Fruit fly (Drosophila melanogaster): ENCODE results near the gene Jon65Aii.

Jon65Aii gene

DNA sequence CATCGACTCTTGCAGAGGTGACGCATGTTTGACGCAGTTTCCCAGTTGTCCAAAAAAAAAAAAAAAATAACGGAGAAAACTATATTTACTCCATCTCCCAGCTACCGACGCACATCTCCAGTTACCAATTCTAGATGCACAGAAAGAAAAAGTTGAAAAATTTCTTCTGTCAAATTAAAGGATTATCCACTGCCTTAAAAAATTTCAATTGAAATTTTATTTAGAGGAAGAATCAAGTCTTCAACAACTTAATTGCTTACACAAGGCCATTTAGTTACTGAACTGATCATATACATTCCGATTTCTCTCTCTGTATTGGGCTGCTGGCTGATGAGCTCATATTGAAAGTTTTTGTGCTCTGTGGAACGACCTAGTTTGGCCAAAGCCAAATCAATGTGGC is 33.9 kb downstream of the Jon65Aii start (continued):
- no peak for TF ChIP-seq schlank (tag; optimal IDR thresholded peaks at IDR 0.05)
- 0 out of 2 replicates have a peak, but pooled peaks have one; percentile 43 for TF ChIP-seq CG17328 (GFP tag; IDR thresholded peaks at IDR 0.05)
- TF ChIP-seq CG6272 (GFP tag; IDR thresholded peaks at IDR 0.05) = no peak
- TF ChIP-seq sob (GFP tag; IDR thresholded peaks at IDR 0.05) = 0 out of 2 replicates have a peak, but pooled peaks have one; percentile 26
- TF ChIP-seq CG2129 (GFP tag; IDR thresholded peaks at IDR 0.05; ENCODE audit: partially characterized antibody) = no peak
- no peak for TF ChIP-seq Atf3 (GFP tag; optimal IDR thresholded peaks at IDR 0.05)
- no peak for TF ChIP-seq MESR4 (GFP tag; optimal IDR thresholded peaks at IDR 0.05)
- TF ChIP-seq gt (GFP tag; IDR thresholded peaks at IDR 0.05) = no peak
- no peak for TF ChIP-seq CG10543 (GFP tag; optimal IDR thresholded peaks at IDR 0.05)
- TF ChIP-seq C15 (GFP tag; IDR thresholded peaks at IDR 0.05) = no peak
- no peak for TF ChIP-seq MBD-R2 (GFP tag; IDR thresholded peaks at IDR 0.05)
- no peak for TF ChIP-seq CG3838 (GFP tag; optimal IDR thresholded peaks at IDR 0.05)
- TF ChIP-seq sim (GFP tag; IDR thresholded peaks at IDR 0.05) = no peak
- TF ChIP-seq CG2875 (GFP tag; optimal IDR thresholded peaks at IDR 0.05) = no peak
- peak; percentile 17 for TF ChIP-seq Oli (tag; optimal IDR thresholded peaks at IDR 0.05)
- no peak for TF ChIP-seq crol (GFP tag; IDR thresholded peaks at IDR 0.05)
- TF ChIP-seq hkb (optimal IDR thresholded peaks at IDR 0.05) = no peak
- TF ChIP-seq hkb (GFP tag; IDR thresholded peaks at IDR 0.05) = no peak
- TF ChIP-seq Hr78 (GFP tag; optimal IDR thresholded peaks at IDR 0.05) = no peak
- TF ChIP-seq BtbVII (GFP tag; optimal IDR thresholded peaks at IDR 0.05) = no peak
- no peak for TF ChIP-seq CG4404 (GFP tag; IDR thresholded peaks at IDR 0.05)
- no peak for TF ChIP-seq CG8924 (tag; optimal IDR thresholded peaks at IDR 0.05)
- TF ChIP-seq chn (GFP tag; optimal IDR thresholded peaks at IDR 0.05) = no peak
- no peak for TF ChIP-seq tup (GFP tag; optimal IDR thresholded peaks at IDR 0.05)
- no peak for TF ChIP-seq CG7928 (GFP tag; optimal IDR thresholded peaks at IDR 0.05)
- no peak for TF ChIP-seq Rx (GFP tag; IDR thresholded peaks at IDR 0.05)
- TF ChIP-seq D19B (GFP tag; optimal IDR thresholded peaks at IDR 0.05) = no peak
- TF ChIP-seq CG6813 (GFP tag; optimal IDR thresholded peaks at IDR 0.05) = no peak
- TF ChIP-seq wor (GFP tag; IDR thresholded peaks at IDR 0.05) = no peak
- TF ChIP-seq disco-r (GFP tag; optimal IDR thresholded peaks at IDR 0.05) = no peak
- no peak for TF ChIP-seq hb (GFP tag; IDR thresholded peaks at IDR 0.05; ENCODE audit: partially characterized antibody)
- TF ChIP-seq dimm (GFP tag; IDR thresholded peaks at IDR 0.05) = no peak
- TF ChIP-seq CG1603 (tag; optimal IDR thresholded peaks at IDR 0.05) = peak; percentile 46
- no peak for TF ChIP-seq toy (GFP tag; IDR thresholded peaks at IDR 0.05)
- no peak for TF ChIP-seq CG8359 (GFP tag; optimal IDR thresholded peaks at IDR 0.05; ENCODE audit: borderline replicate concordance)
- TF ChIP-seq CG13287 (GFP tag; IDR thresholded peaks at IDR 0.05; ENCODE audit: partially characterized antibody) = no peak
- TF ChIP-seq CG11456 (GFP tag; IDR thresholded peaks at IDR 0.05) = no peak
- TF ChIP-seq z (GFP tag; IDR thresholded peaks at IDR 0.05) = no peak
- no peak for TF ChIP-seq zen2 (GFP tag; IDR thresholded peaks at IDR 0.05; ENCODE audit: partially characterized antibody)
- TF ChIP-seq slp2 (GFP tag; optimal IDR thresholded peaks at IDR 0.05) = no peak
- TF ChIP-seq knrl (GFP tag; IDR thresholded peaks at IDR 0.05; ENCODE audit: partially characterized antibody) = no peak
- TF ChIP-seq Pdp1 (GFP tag; optimal IDR thresholded peaks at IDR 0.05) = peak; percentile 31 to 39
- no peak for TF ChIP-seq CG17568 (GFP tag; optimal IDR thresholded peaks at IDR 0.05)
- no peak for TF ChIP-seq CG34376 (GFP tag; optimal IDR thresholded peaks at IDR 0.05)
- no peak for TF ChIP-seq bbx (GFP tag; IDR thresholded peaks at IDR 0.05; ENCODE audit: partially characterized antibody)
- TF ChIP-seq otp (GFP tag; IDR thresholded peaks at IDR 0.05) = no peak
- no peak for TF ChIP-seq mirr (GFP tag; optimal IDR thresholded peaks at IDR 0.05)
- TF ChIP-seq CG2120 (GFP tag; optimal IDR thresholded peaks at IDR 0.05) = peak; percentile 62
- peak; percentile 23 for TF ChIP-seq Chrac-16 (GFP tag; optimal IDR thresholded peaks at IDR 0.05)
- no peak for TF ChIP-seq ems (GFP tag; optimal IDR thresholded peaks at IDR 0.05)
- TF ChIP-seq so (GFP tag; IDR thresholded peaks at IDR 0.05) = 0 out of 3 replicates have a peak, but pooled peaks have one; percentile 24

Data from whole organism, embryonic.